Fruit fly (Drosophila melanogaster) whole organism, embryonic: ENCODE results near the gene CG10283.

Experiments used
- CG10321 ChIP-seq: fragments of 200-800 bp; sonication (Bioruptor generic); IDR thresholded peaks from 2 replicates; pipeline ENCODE4 v1.3.6; 2022; ENCODE audit warnings: missing biosample characterization, missing genetic modification characterization
- CG12236 ChIP-seq: fragments of 200-800 bp; sonication (Bioruptor generic); optimal IDR thresholded peaks from 2 replicates; lab custom pipeline; 2016; ENCODE audit warnings: missing biosample characterization, missing genetic modification characterization
- CG1233 ChIP-seq: fragments of 200-800 bp; sonication (Bioruptor generic); optimal IDR thresholded peaks from 4 replicates; lab custom pipeline; 2018; ENCODE audit warnings: missing biosample characterization, mild to moderate bottlenecking, missing genetic modification characterization
- CG12769 ChIP-seq: fragments of 200-800 bp; sonication (Bioruptor generic); optimal IDR thresholded peaks from 2 replicates; lab custom pipeline; 2019; ENCODE audit warnings: missing biosample characterization, mild to moderate bottlenecking, missing genetic modification characterization, moderate library complexity
- CG13424 ChIP-seq: fragments of 200-800 bp; sonication (Bioruptor generic); optimal IDR thresholded peaks from 2 replicates; lab custom pipeline; 2019; ENCODE audit warnings: missing biosample characterization, mild to moderate bottlenecking, missing genetic modification characterization, moderate library complexity
- CG13894 ChIP-seq: fragments of 200-800 bp; sonication (Bioruptor generic); optimal IDR thresholded peaks from 3 replicates; lab custom pipeline; 2018; ENCODE audit warnings: missing biosample characterization, mild to moderate bottlenecking, missing genetic modification characterization, moderate library complexity
- CG14965 ChIP-seq: fragments of 200-800 bp; sonication (Bioruptor generic); optimal IDR thresholded peaks from 2 replicates; lab custom pipeline; 2016; ENCODE audit warnings: missing biosample characterization, missing genetic modification characterization, borderline replicate concordance
- CG15601 ChIP-seq: fragments of 200-800 bp; sonication (Bioruptor generic); optimal IDR thresholded peaks from 3 replicates; lab custom pipeline; 2019; ENCODE audit warnings: missing biosample characterization, mild to moderate bottlenecking, missing genetic modification characterization, moderate library complexity
- CG1603 ChIP-seq: fragments of 200-800 bp; sonication (Bioruptor generic); optimal IDR thresholded peaks from 2 replicates; lab custom pipeline; 2019; ENCODE audit warnings: missing biosample characterization, mild to moderate bottlenecking, missing genetic modification characterization, moderate library complexity
- CG1647 ChIP-seq: fragments of 200-800 bp; sonication (Bioruptor generic); optimal IDR thresholded peaks from 3 replicates; lab custom pipeline; 2016; ENCODE audit warnings: missing biosample characterization, missing genetic modification characterization
- CG18619 ChIP-seq: fragments of 200-800 bp; sonication (Bioruptor generic); optimal IDR thresholded peaks from 3 replicates; lab custom pipeline; 2017; ENCODE audit warnings: missing biosample characterization, mild to moderate bottlenecking, missing genetic modification characterization
- CG2120 ChIP-seq: fragments of 200-800 bp; sonication (Bioruptor generic); optimal IDR thresholded peaks from 3 replicates; lab custom pipeline; 2016; ENCODE audit warnings: missing biosample characterization, missing genetic modification characterization
- CG2678 ChIP-seq: fragments of 200-800 bp; sonication (Bioruptor generic); optimal IDR thresholded peaks from 3 replicates; lab custom pipeline; 2019; ENCODE audit warnings: missing biosample characterization, mild to moderate bottlenecking, missing genetic modification characterization, moderate library complexity
- CG30020 ChIP-seq: fragments of 200-800 bp; optimal IDR thresholded peaks from 2 replicates; lab custom pipeline; 2019; ENCODE audit warnings: missing biosample characterization, mild to moderate bottlenecking, missing genetic modification characterization, moderate library complexity
- CG30431 ChIP-seq: fragments of 200-800 bp; sonication (Bioruptor generic); optimal IDR thresholded peaks from 2 replicates; lab custom pipeline; 2017; ENCODE audit warnings: missing biosample characterization, missing genetic modification characterization
- CG4360 ChIP-seq: fragments of 200-800 bp; sonication (Bioruptor generic); IDR thresholded peaks from 2 replicates; pipeline ENCODE4 v1.3.6; 2022; ENCODE audit warnings: missing biosample characterization, missing genetic modification characterization
- CG4730 ChIP-seq: fragments of 200-800 bp; sonication (Bioruptor generic); IDR thresholded peaks from 2 replicates; pipeline ENCODE4 v1.3.6; 2022; ENCODE audit warnings: missing biosample characterization, missing genetic modification characterization
- CG8924 ChIP-seq: fragments of 200-800 bp; optimal IDR thresholded peaks from 3 replicates; lab custom pipeline; 2019; ENCODE audit warnings: missing biosample characterization, mild to moderate bottlenecking, missing genetic modification characterization, moderate library complexity
- CG9215 ChIP-seq: fragments of 200-800 bp; sonication (Bioruptor generic); IDR thresholded peaks from 2 replicates; pipeline ENCODE4 v1.3.6; 2022; ENCODE audit warnings: missing biosample characterization, missing genetic modification characterization
- Chrac-16 ChIP-seq: fragments of 200-800 bp; sonication (Bioruptor generic); optimal IDR thresholded peaks from 3 replicates; lab custom pipeline; 2016; ENCODE audit warnings: missing biosample characterization, missing genetic modification characterization
- Dad ChIP-seq: fragments of 200-800 bp; sonication (Bioruptor generic); optimal IDR thresholded peaks from 3 replicates; lab custom pipeline; 2016; ENCODE audit warnings: missing biosample characterization, missing genetic modification characterization
- Elba2 ChIP-seq: fragments of 200-800 bp; sonication (Bioruptor generic); optimal IDR thresholded peaks from 3 replicates; lab custom pipeline; 2016; ENCODE audit warnings: missing biosample characterization, missing genetic modification characterization
- Fer1 ChIP-seq: fragments of 200-800 bp; sonication (Bioruptor generic); optimal IDR thresholded peaks from 2 replicates; lab custom pipeline; 2017; ENCODE audit warnings: missing biosample characterization, mild to moderate bottlenecking, missing genetic modification characterization
- Fer3 ChIP-seq: fragments of 200-800 bp; sonication (Bioruptor generic); optimal IDR thresholded peaks from 2 replicates; lab custom pipeline; 2018; ENCODE audit warnings: missing biosample characterization, mild to moderate bottlenecking, missing genetic modification characterization, moderate library complexity
- Hr39 ChIP-seq: fragments of >200 bp; optimal IDR thresholded peaks from 2 replicates; lab custom pipeline; 2017
- Jarid2 ChIP-seq: fragments of 200-800 bp; sonication (Bioruptor generic); optimal IDR thresholded peaks from 3 replicates; lab custom pipeline; 2017; ENCODE audit warnings: mild to moderate bottlenecking, missing biosample characterization, missing genetic modification reagents, missing genetic modification characterization
- Mrtf ChIP-seq: fragments of 200-800 bp; sonication (Bioruptor generic); IDR thresholded peaks from 3 replicates; pipeline ENCODE4 v1.3.6; 2022; ENCODE audit warnings: missing biosample characterization, missing genetic modification characterization
- NK7.1 ChIP-seq: fragments of 200-800 bp; sonication (Bioruptor generic); optimal IDR thresholded peaks from 3 replicates; lab custom pipeline; 2016; ENCODE audit warnings: missing biosample characterization, missing genetic modification characterization
- NfI ChIP-seq: fragments of 200-800 bp; sonication (Bioruptor generic); optimal IDR thresholded peaks from 3 replicates; lab custom pipeline; 2018; ENCODE audit warnings: missing biosample characterization, mild to moderate bottlenecking, missing genetic modification characterization, moderate library complexity
- Optix ChIP-seq: fragments of 200-800 bp; sonication (Bioruptor generic); IDR thresholded peaks from 3 replicates; pipeline ENCODE4 v1.3.6; 2022; ENCODE audit warnings: missing biosample characterization, missing genetic modification characterization
- Poxn ChIP-seq: fragments of 200-800 bp; sonication (Bioruptor generic); IDR thresholded peaks from 2 replicates; pipeline ENCODE4 v1.3.6; 2022; ENCODE audit warnings: missing biosample characterization, missing genetic modification characterization
- Rx ChIP-seq: fragments of 200-800 bp; sonication (Bioruptor generic); IDR thresholded peaks from 2 replicates; pipeline ENCODE4 v1.3.6; 2022; ENCODE audit warnings: missing biosample characterization, missing genetic modification characterization
- Ssrp ChIP-seq: fragments of 200-800 bp; sonication (Bioruptor generic); optimal IDR thresholded peaks from 2 replicates; lab custom pipeline; 2018; ENCODE audit warnings: missing biosample characterization, mild to moderate bottlenecking, missing genetic modification characterization, moderate library complexity
- Usf ChIP-seq: fragments of 200-800 bp; sonication (Bioruptor generic); optimal IDR thresholded peaks from 2 replicates; lab custom pipeline; 2017; ENCODE audit warnings: missing genotype, missing biosample characterization, missing genetic modification characterization
- ase ChIP-seq: fragments of 200-800 bp; sonication (Bioruptor generic); IDR thresholded peaks from 3 replicates; pipeline ENCODE4 v1.3.6; 2022; ENCODE audit warnings: missing biosample characterization, missing genetic modification characterization
- az2 ChIP-seq: fragments of 200-800 bp; sonication (Bioruptor generic); optimal IDR thresholded peaks from 3 replicates; lab custom pipeline; 2016; ENCODE audit warnings: missing biosample characterization, missing genetic modification characterization
- bcd ChIP-seq: fragments of 200-800 bp; sonication (Bioruptor generic); optimal IDR thresholded peaks from 2 replicates; lab custom pipeline; 2017; ENCODE audit warnings: missing biosample characterization, mild to moderate bottlenecking, missing genetic modification characterization
- bsh ChIP-seq, 2 experiments: fragments of 200-800 bp; sonication (Bioruptor generic); optimal IDR thresholded peaks; 2 replicates each; lab custom pipeline; 2017 to 2018; ENCODE audit warnings: mild to moderate bottlenecking in 2 of 2, missing biosample characterization in 2 of 2, missing genetic modification characterization in 2 of 2, moderate library complexity in 1 of 2
- cato ChIP-seq: fragments of 200-800 bp; sonication (Bioruptor generic); optimal IDR thresholded peaks from 2 replicates; lab custom pipeline; 2016; ENCODE audit warnings: missing biosample characterization, missing genetic modification characterization, borderline replicate concordance
- ci ChIP-seq: fragments of 200-800 bp; sonication (Bioruptor generic); IDR thresholded peaks from 3 replicates; pipeline ENCODE4 v1.3.6; 2022; ENCODE audit warnings: missing biosample characterization, missing genetic modification characterization
- dm ChIP-seq: fragments of 200-800 bp; sonication (Bioruptor generic); optimal IDR thresholded peaks from 3 replicates; lab custom pipeline; 2016; ENCODE audit warnings: missing biosample characterization, missing genetic modification characterization
- dmrt11E ChIP-seq: fragments of 200-800 bp; sonication (Bioruptor generic); optimal IDR thresholded peaks from 3 replicates; lab custom pipeline; 2018; ENCODE audit warnings: missing biosample characterization, mild to moderate bottlenecking, missing genetic modification characterization, moderate library complexity
- emc ChIP-seq: fragments of 200-800 bp; sonication (Bioruptor generic); optimal IDR thresholded peaks from 2 replicates; lab custom pipeline; 2016; ENCODE audit warnings: missing biosample characterization, missing genetic modification characterization
- ftz-f1 ChIP-seq: fragments of 200-800 bp; sonication (Bioruptor generic); optimal IDR thresholded peaks from 2 replicates; lab custom pipeline; 2016; ENCODE audit warnings: missing biosample characterization, missing genetic modification characterization
- lbe ChIP-seq: fragments of 200-800 bp; sonication (Bioruptor generic); optimal IDR thresholded peaks from 2 replicates; lab custom pipeline; 2016; ENCODE audit warnings: missing biosample characterization, mild to moderate bottlenecking, missing genetic modification characterization
- nerfin-2 ChIP-seq: fragments of 200-800 bp; sonication (Bioruptor generic); IDR thresholded peaks from 2 replicates; pipeline ENCODE4 v1.3.6; 2022; ENCODE audit warnings: missing biosample characterization, missing genetic modification characterization; ENCODE audit not compliant: partially characterized antibody
- pzg ChIP-seq: fragments of 200-800 bp; sonication (Bioruptor generic); optimal IDR thresholded peaks from 3 replicates; lab custom pipeline; 2018; ENCODE audit warnings: missing biosample characterization, mild to moderate bottlenecking, missing genetic modification characterization, moderate library complexity
- schlank ChIP-seq: fragments of 200-800 bp; sonication (Bioruptor generic); optimal IDR thresholded peaks from 2 replicates; lab custom pipeline; 2018; ENCODE audit warnings: missing biosample characterization, mild to moderate bottlenecking, missing genetic modification characterization
- sob ChIP-seq: fragments of 200-800 bp; sonication (Bioruptor generic); IDR thresholded peaks from 2 replicates; pipeline ENCODE4 v1.3.6; 2022; ENCODE audit warnings: missing biosample characterization, missing genetic modification characterization
- trh ChIP-seq: fragments of 200-800 bp; sonication (Bioruptor generic); optimal IDR thresholded peaks from 2 replicates; lab custom pipeline; 2016; ENCODE audit warnings: missing biosample characterization, missing genetic modification characterization

Gene CG10283

DNA sequence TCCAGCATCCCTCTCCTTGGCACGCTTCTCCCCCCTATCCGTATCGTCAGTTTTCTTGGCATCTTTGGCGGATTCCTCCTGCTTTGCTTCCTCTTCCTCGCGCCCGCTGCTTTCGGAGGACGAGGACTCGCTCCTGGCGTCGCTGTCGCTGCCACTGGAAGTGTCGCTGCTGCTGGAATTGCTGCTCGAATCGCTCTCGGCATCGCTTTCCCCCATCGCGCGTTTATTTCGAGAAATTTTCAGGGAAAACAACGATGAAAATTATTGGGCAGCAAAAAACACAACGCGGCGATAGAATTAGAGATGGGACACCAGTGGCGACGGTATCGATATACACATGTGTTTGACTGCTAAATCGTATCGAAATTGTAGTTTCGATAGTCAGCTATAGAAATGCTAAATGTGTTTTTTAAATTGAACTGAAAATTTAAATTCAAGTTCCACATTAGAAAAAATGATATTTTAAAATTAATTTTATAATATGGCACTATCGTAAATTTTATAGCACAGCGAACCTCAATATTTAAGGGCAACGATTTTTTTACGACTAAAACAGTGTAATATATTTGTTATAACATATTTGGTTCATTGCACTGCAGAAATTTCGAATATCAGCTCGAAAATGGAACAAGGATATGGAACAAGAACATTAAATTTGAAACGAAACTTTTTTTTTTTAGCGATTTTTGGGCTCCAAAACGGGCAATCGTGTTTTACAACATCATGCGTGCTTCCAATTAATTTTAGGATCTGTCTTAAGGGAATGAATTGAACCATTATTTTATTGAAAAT lies 35.5 kb downstream of the CG10283 start, which contains the start of gene ncm (continued):
- no peak for TF ChIP-seq Mrtf (GFP tag; lab: Robert Waterston, UW)
- no peak for TF ChIP-seq az2 (GFP tag; lab: Kevin White, UChicago)
- TF ChIP-seq CG9215 (GFP tag; lab: Robert Waterston, UW) = no peak
- TF ChIP-seq CG1233 (GFP tag; lab: Kevin White, UChicago) = no peak
- peak; percentile 46 for TF ChIP-seq dm (GFP tag; lab: Kevin White, UChicago)
- TF ChIP-seq Poxn (GFP tag; lab: Robert Waterston, UW) = no peak
- TF ChIP-seq ftz-f1 (GFP tag; lab: Kevin White, UChicago) = no peak
- TF ChIP-seq CG15601 (tag; lab: Kevin White, UChicago) = peak; percentile 19
- TF ChIP-seq Optix (GFP tag; lab: Robert Waterston, UW) = no peak
- TF ChIP-seq ase (GFP tag; lab: Robert Waterston, UW) = no peak
- no peak for TF ChIP-seq CG8924 (tag; lab: Kevin White, UChicago)
- TF ChIP-seq dmrt11E (tag; lab: Kevin White, UChicago) = peak; percentile 35
- no peak for TF ChIP-seq bcd (GFP tag; lab: Kevin White, UChicago)
- no peak for TF ChIP-seq Rx (GFP tag; lab: Robert Waterston, UW)
- no peak for TF ChIP-seq CG12769 (tag; lab: Kevin White, UChicago)
- no peak for TF ChIP-seq bsh (GFP tag; optimal IDR thresholded peaks at IDR 0.05; lab: Kevin White, UChicago)
- no peak for TF ChIP-seq Elba2 (GFP tag; lab: Kevin White, UChicago)
- TF ChIP-seq schlank = no peak
- TF ChIP-seq emc (GFP tag; lab: Kevin White, UChicago) = no peak
- TF ChIP-seq trh = no peak
- no peak for TF ChIP-seq NK7.1
- no peak for TF ChIP-seq CG30431 (GFP tag; lab: Kevin White, UChicago)
- TF ChIP-seq CG13424 (tag; lab: Kevin White, UChicago) = peak; percentile 12
- TF ChIP-seq CG30020 (tag; lab: Kevin White, UChicago) = peak; percentile 96
- no peak for TF ChIP-seq CG18619
- TF ChIP-seq Chrac-16 = peak; percentile 26
- no peak for TF ChIP-seq CG4360 (GFP tag; lab: Robert Waterston, UW)
- no peak for TF ChIP-seq ci (GFP tag; lab: Robert Waterston, UW)
- peak; percentile 25 for TF ChIP-seq CG2120 (GFP tag; lab: Kevin White, UChicago)
- TF ChIP-seq Jarid2 (GFP tag; lab: Kevin White, UChicago) = no peak
- no peak for TF ChIP-seq Usf
- no peak for TF ChIP-seq NfI
- TF ChIP-seq CG14965 (GFP tag; lab: Kevin White, UChicago) = no peak
- peak; percentile 31; the same call in 1 of the 2 replicates for TF ChIP-seq sob
- no peak for TF ChIP-seq Fer3
- no peak for TF ChIP-seq CG2678
- TF ChIP-seq CG4730 (GFP tag; lab: Robert Waterston, UW) = no peak
- no peak for TF ChIP-seq CG10321
- TF ChIP-seq CG12236 (GFP tag; lab: Kevin White, UChicago) = no peak
- no peak for TF ChIP-seq lbe
- TF ChIP-seq pzg (GFP tag; lab: Kevin White, UChicago) = peak; percentile 68
- peak; percentile 93 for TF ChIP-seq CG1603 (tag; lab: Kevin White, UChicago)
- TF ChIP-seq Ssrp (tag; lab: Kevin White, UChicago) = no peak
- TF ChIP-seq nerfin-2 = peak; percentile 63
- no peak for TF ChIP-seq Fer1 (GFP tag; lab: Kevin White, UChicago)
- TF ChIP-seq cato (GFP tag; lab: Kevin White, UChicago) = no peak
- TF ChIP-seq CG13894 (tag; lab: Kevin White, UChicago) = no peak
- TF ChIP-seq CG1647 (GFP tag; lab: Kevin White, UChicago) = no peak
- no peak for TF ChIP-seq Dad (GFP tag; lab: Kevin White, UChicago)
- TF ChIP-seq Hr39 (lab: Kevin White, UChicago) = no peak
